Worm (Caenorhabditis elegans) whole organism, L1 larva: ENCODE results near the gene clec-185.
A peak's percentile ranks its signal among the peaks of the same experiment; 100 is the strongest.

ENCODE experiments used
- C04F5.9 ChIP-seq: sonication (generic microtip); optimal IDR thresholded peaks from 2 replicates; lab custom pipeline; 2016; ENCODE audit warnings: missing genetic modification characterization, missing compliant biosample characterization
- C16A3.4 ChIP-seq: fragments of 150-350 bp; optimal IDR thresholded peaks from 2 replicates; lab custom pipeline; 2014; ENCODE audit warnings: missing biosample characterization, missing genetic modification characterization
- aha-1 ChIP-seq: fragments of 150-350 bp; optimal IDR thresholded peaks from 2 replicates; lab custom pipeline; 2014; ENCODE audit warnings: missing biosample characterization, missing genetic modification characterization
- alr-1 ChIP-seq: fragments of 200-800 bp; sonication (Bioruptor generic); optimal IDR thresholded peaks from 2 replicates; lab custom pipeline; 2018; ENCODE audit warnings: borderline replicate concordance, mild to moderate bottlenecking, missing genetic modification characterization, missing compliant biosample characterization
- aly-2 ChIP-seq: fragments of 150-350 bp; optimal IDR thresholded peaks from 2 replicates; lab custom pipeline; 2014; ENCODE audit warnings: missing biosample characterization, missing genetic modification characterization
- ama-1 ChIP-seq: fragments of 150-350 bp; optimal IDR thresholded peaks from 2 replicates; lab custom pipeline; 2014
- blmp-1 ChIP-seq: fragments of 150-350 bp; optimal IDR thresholded peaks from 2 replicates; lab custom pipeline; 2014; ENCODE audit warnings: missing biosample characterization, missing genetic modification characterization
- ceh-63 ChIP-seq: fragments of 200-800 bp; sonication (Bioruptor generic); optimal IDR thresholded peaks from 2 replicates; lab custom pipeline; 2018; ENCODE audit warnings: mild to moderate bottlenecking, missing genetic modification characterization, missing compliant biosample characterization
- dpl-1 ChIP-seq, 3 experiments: fragments of 150-350 bp in 2 of 3; sonication (generic microtip) in 1 of 3; optimal IDR thresholded peaks; 2 replicates each; lab custom pipeline; 2014 to 2017; ENCODE audit warnings: missing biosample characterization in 3 of 3, missing genetic modification characterization in 3 of 3, missing genetic modification reagents in 3 of 3
- dsc-1 ChIP-seq: sonication (generic microtip); optimal IDR thresholded peaks from 2 replicates; lab custom pipeline; 2016; ENCODE audit warnings: mild to moderate bottlenecking, missing genetic modification characterization, missing compliant biosample characterization
- efl-1 ChIP-seq, 4 experiments: fragments of 150-350 bp; optimal IDR thresholded peaks in 3 of 4; peaks in 1 of 4; 1 replicate in 1 of 4; 2 replicates in 3 of 4; lab custom pipeline; 2014; ENCODE audit warnings: missing biosample characterization in 2 of 4, missing genetic modification characterization in 2 of 4, missing genetic modification reagents in 2 of 4
- efl-3 ChIP-seq: fragments of 200-800 bp; sonication (Bioruptor generic); optimal IDR thresholded peaks from 2 replicates; lab custom pipeline; 2018; ENCODE audit warnings: mild to moderate bottlenecking, missing genetic modification characterization, missing compliant biosample characterization
- egl-27 ChIP-seq, 2 experiments: fragments of 150-350 bp in 1 of 2; sonication (generic microtip); optimal IDR thresholded peaks; 3 replicates each; lab custom pipeline; 2017 to 2018; ENCODE audit warnings: missing biosample characterization in 2 of 2, missing genetic modification characterization in 2 of 2, missing genetic modification reagents in 2 of 2
- elt-2 ChIP-seq: sonication (generic microtip); optimal IDR thresholded peaks from 2 replicates; lab custom pipeline; 2016; ENCODE audit warnings: missing genetic modification characterization, mild to moderate bottlenecking, inconsistent platforms, missing compliant biosample characterization, missing genetic modification reagents
- elt-3 ChIP-seq, 6 experiments: fragments of 150-350 bp in 1 of 6; sonication (generic microtip); optimal IDR thresholded peaks; 2 replicates each; lab custom pipeline; 2017 to 2018; ENCODE audit warnings: missing biosample characterization in 6 of 6, missing genetic modification characterization in 6 of 6, inconsistent platforms in 1 of 6
- fkh-4 ChIP-seq: sonication (generic microtip); optimal IDR thresholded peaks from 2 replicates; lab custom pipeline; 2016; ENCODE audit warnings: missing compliant biosample characterization, missing genetic modification characterization, borderline replicate concordance
- grh-1 ChIP-seq: fragments of 200-800 bp; sonication (Bioruptor generic); IDR thresholded peaks from 2 replicates; pipeline ENCODE4 v1.3.6; 2022; ENCODE audit warnings: missing genetic modification reagents, missing genetic modification characterization, missing compliant biosample characterization
- hlh-17 ChIP-seq: fragments of 200-800 bp; sonication (Bioruptor generic); optimal IDR thresholded peaks from 2 replicates; lab custom pipeline; 2018; ENCODE audit warnings: missing genetic modification characterization, mild to moderate bottlenecking, missing compliant biosample characterization, moderate library complexity, borderline replicate concordance
- irx-1 ChIP-seq: sonication (generic microtip); optimal IDR thresholded peaks from 2 replicates; lab custom pipeline; 2016; ENCODE audit warnings: missing genetic modification characterization, missing compliant biosample characterization
- jun-1 ChIP-seq: fragments of 150-350 bp; optimal IDR thresholded peaks from 2 replicates; lab custom pipeline; 2014; ENCODE audit warnings: missing biosample characterization, missing genetic modification reagents, missing genetic modification characterization
- lin-13 ChIP-seq: fragments of 150-350 bp; optimal IDR thresholded peaks from 2 replicates; lab custom pipeline; 2014; ENCODE audit warnings: missing biosample characterization, missing genetic modification reagents, missing genetic modification characterization
- lin-15B ChIP-seq: fragments of 150-350 bp; sonication (generic microtip); optimal IDR thresholded peaks from 3 replicates; lab custom pipeline; 2014; ENCODE audit warnings: missing biosample characterization, missing genetic modification characterization
- lin-39 ChIP-seq: fragments of 150-350 bp; optimal IDR thresholded peaks from 2 replicates; lab custom pipeline; 2014; ENCODE audit warnings: missing biosample characterization, missing genetic modification reagents, missing genetic modification characterization
- lir-3 ChIP-seq: sonication (generic microtip); optimal IDR thresholded peaks from 2 replicates; lab custom pipeline; 2016; ENCODE audit warnings: mild to moderate bottlenecking, missing genetic modification characterization, moderate library complexity, missing compliant biosample characterization; ENCODE audit not compliant: poor library complexity
- mdl-1 ChIP-seq, 2 experiments: fragments of 150-350 bp; optimal IDR thresholded peaks; 2 replicates each; lab custom pipeline; 2014 to 2017; ENCODE audit warnings: missing biosample characterization in 2 of 2, missing genetic modification characterization in 2 of 2, inconsistent platforms in 1 of 2
- mep-1 ChIP-seq: fragments of 150-350 bp; optimal IDR thresholded peaks from 2 replicates; lab custom pipeline; 2014; ENCODE audit warnings: missing biosample characterization, missing genetic modification characterization
- nhr-19 ChIP-seq: fragments of 200-800 bp; sonication (Bioruptor generic); conservative IDR thresholded peaks from 2 replicates; pipeline ENCODE4 v1.3.6; 2022; ENCODE audit warnings: missing genetic modification characterization, missing compliant biosample characterization
- nhr-28 ChIP-seq: fragments of 150-350 bp; optimal IDR thresholded peaks from 2 replicates; lab custom pipeline; 2014; ENCODE audit warnings: missing biosample characterization, missing genetic modification characterization
- nhr-47 ChIP-seq: sonication (generic microtip); optimal IDR thresholded peaks from 2 replicates; lab custom pipeline; 2016; ENCODE audit warnings: mild to moderate bottlenecking, missing genetic modification characterization, moderate library complexity, missing compliant biosample characterization
- nhr-71 ChIP-seq: sonication (generic microtip); optimal IDR thresholded peaks from 2 replicates; lab custom pipeline; 2016; ENCODE audit warnings: mild to moderate bottlenecking, missing genetic modification characterization, moderate library complexity, missing compliant biosample characterization
- nhr-84 ChIP-seq: sonication (generic microtip); optimal IDR thresholded peaks from 2 replicates; lab custom pipeline; 2017; ENCODE audit warnings: missing biosample characterization, missing genetic modification characterization
- nhr-90 ChIP-seq: sonication (generic microtip); optimal IDR thresholded peaks from 2 replicates; lab custom pipeline; 2016; ENCODE audit warnings: mild to moderate bottlenecking, missing genetic modification characterization, missing compliant biosample characterization; ENCODE audit not compliant: poor library complexity
- pag-3 ChIP-seq: sonication (generic microtip); optimal IDR thresholded peaks from 2 replicates; lab custom pipeline; 2017; ENCODE audit warnings: missing genetic modification characterization, mild to moderate bottlenecking, missing compliant biosample characterization, antibody characterized with exemption, borderline replicate concordance; ENCODE audit not compliant: insufficient read depth
- pax-3 ChIP-seq: fragments of 200-800 bp; sonication (Bioruptor generic); optimal IDR thresholded peaks from 2 replicates; lab custom pipeline; 2018; ENCODE audit warnings: mild to moderate bottlenecking, missing genetic modification characterization, moderate library complexity, missing compliant biosample characterization
- skn-1 ChIP-seq: fragments of 150-350 bp; optimal IDR thresholded peaks from 2 replicates; lab custom pipeline; 2014; ENCODE audit warnings: missing biosample characterization, missing genetic modification characterization
- snpc-4 ChIP-seq: fragments of 150-350 bp; optimal IDR thresholded peaks from 2 replicates; lab custom pipeline; 2014; ENCODE audit warnings: missing biosample characterization, missing genetic modification characterization
- sptf-1 ChIP-seq: fragments of 150-350 bp; optimal IDR thresholded peaks from 2 replicates; lab custom pipeline; 2014; ENCODE audit warnings: missing biosample characterization, missing genetic modification characterization
- unc-30 ChIP-seq: sonication (generic microtip); optimal IDR thresholded peaks from 2 replicates; lab custom pipeline; 2017; ENCODE audit warnings: missing biosample characterization, missing genetic modification characterization
- unc-98 ChIP-seq: fragments of 200-800 bp; sonication (Bioruptor generic); IDR thresholded peaks from 2 replicates; pipeline ENCODE4 v1.3.6; 2022; ENCODE audit warnings: missing genetic modification characterization, missing compliant biosample characterization
- xbp-1 ChIP-seq: sonication (generic microtip); optimal IDR thresholded peaks from 2 replicates; lab custom pipeline; 2016; ENCODE audit warnings: missing genetic modification characterization, missing compliant biosample characterization

Gene clec-185

ce11 chrIV:12451225-12451831, 12.9 kb downstream of the clec-185 start, which contains the start of gene dpy-26 (continued):
- TF ChIP-seq xbp-1 (tag; lab: Kevin White, UChicago) (peak; percentile 33), mdl-1 (tag; optimal IDR thresholded peaks at IDR 0.05; lab: Kevin White, UChicago) (no peak), pag-3 (tag; lab: Kevin White, UChicago) (no peak), nhr-28 (no peak), egl-27 (tag; optimal IDR thresholded peaks at IDR 0.05; lab: Kevin White, UChicago) (no peak), unc-30 (tag; lab: Kevin White, UChicago) (no peak), nhr-90 (no peak), skn-1 (tag; lab: Kevin White, UChicago) (peak; percentile 56), elt-3 (tag; optimal IDR thresholded peaks at IDR 0.05; lab: Kevin White, UChicago) (peak in 1 of 6 experiments; percentile 17), ceh-63 (GFP tag; lab: Kevin White, UChicago) (no peak), alr-1 (tag; lab: Kevin White, UChicago) (no peak), unc-98 (GFP tag; lab: Robert Waterston, UW) (no peak), lir-3 (tag; lab: Kevin White, UChicago) (no peak), lin-39 (tag; lab: Kevin White, UChicago) (no peak), fkh-4 (no peak), irx-1 (tag; lab: Kevin White, UChicago) (no peak), mep-1 (tag; lab: Kevin White, UChicago) (no peak), lin-13 (GFP tag; lab: Kevin White, UChicago) (peak; percentile 7), efl-3 (GFP tag; lab: Kevin White, UChicago) (no peak), grh-1 (GFP tag; lab: Robert Waterston, UW) (no peak), C04F5.9 (tag; lab: Kevin White, UChicago) (no peak), ama-1 (lab: Kevin White, UChicago) (no peak), nhr-84 (tag; lab: Kevin White, UChicago) (no peak), C16A3.4 (peak; percentile 5), elt-2 (no peak), nhr-47 (tag; lab: Kevin White, UChicago) (no peak), lin-15B (tag; lab: Kevin White, UChicago) (no peak), pax-3 (tag; lab: Kevin White, UChicago) (no peak), sptf-1 (tag; lab: Kevin White, UChicago) (no peak), efl-1 (optimal IDR thresholded peaks at IDR 0.05; lab: Kevin White, UChicago) (peak; percentile 73 to 77), efl-1 (GFP tag; optimal IDR thresholded peaks at IDR 0.05 in 1 of 2; lab: Kevin White, UChicago) (peak; percentile 58 to 92), jun-1 (tag; lab: Kevin White, UChicago) (no peak)

- no peak for TF ChIP-seq aly-2 (tag; lab: Kevin White, UChicago)
- no peak for TF ChIP-seq snpc-4 (tag; lab: Kevin White, UChicago)
- TF ChIP-seq hlh-17 (GFP tag; lab: Kevin White, UChicago) = no peak
- no peak for TF ChIP-seq elt-2
- no peak for TF ChIP-seq efl-1 (optimal IDR thresholded peaks at IDR 0.05; lab: Kevin White, UChicago)
- TF ChIP-seq efl-1 (GFP tag; optimal IDR thresholded peaks at IDR 0.05 in 1 of 2; lab: Kevin White, UChicago) = no peak
- TF ChIP-seq ama-1 (lab: Kevin White, UChicago) = no peak
- no peak for TF ChIP-seq dsc-1 (tag; lab: Kevin White, UChicago)
- no peak for TF ChIP-seq blmp-1 (tag; lab: Kevin White, UChicago)
- TF ChIP-seq nhr-19 (GFP tag; lab: Robert Waterston, UW) = no peak
- TF ChIP-seq dpl-1 (GFP tag; optimal IDR thresholded peaks at IDR 0.05; lab: Kevin White, UChicago) = no peak
- no peak for TF ChIP-seq nhr-71 (tag; lab: Kevin White, UChicago)
- TF ChIP-seq aha-1 (tag; lab: Kevin White, UChicago) = no peak
- no peak for TF ChIP-seq alr-1 (tag; lab: Kevin White, UChicago)
These were observed 15.7 kb downstream of the clec-185 start, which contains the start of gene spe-44 for ce11 chrIV:12454115-12454514. Gene spe-44 (minus strand): TSS chrIV:12454215.
